Worm (Caenorhabditis elegans): ENCODE results near the gene dpy-27.

Gene dpy-27

DNA sequence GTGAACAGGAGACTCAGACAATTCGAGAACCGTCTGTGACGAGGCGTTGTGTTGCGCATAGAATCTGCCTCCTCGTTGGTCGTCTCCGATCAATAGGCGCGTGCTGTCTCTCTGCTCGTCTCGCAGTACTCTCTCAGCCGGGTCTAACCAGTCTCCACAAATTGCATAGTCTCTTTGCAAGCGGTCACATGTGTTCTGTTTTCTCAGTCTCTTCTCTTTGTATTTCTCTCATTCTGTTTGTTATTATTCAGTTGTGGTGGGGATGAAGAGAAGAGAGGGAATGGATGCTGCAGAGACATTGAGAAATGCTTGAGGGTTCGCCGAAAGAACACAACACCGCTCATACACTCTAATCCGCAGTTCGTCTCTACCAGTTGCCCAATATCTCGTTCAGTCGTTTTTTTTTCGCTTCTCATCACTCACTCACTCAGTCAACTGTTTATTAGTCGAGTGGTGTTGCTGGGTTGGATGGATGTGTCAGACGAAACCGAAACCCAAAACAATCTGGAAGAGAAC, 18.0 kb downstream of the dpy-27 start (continued):
- TF ChIP-seq pag-3 (tag; optimal IDR thresholded peaks at IDR 0.05; ENCODE audit: borderline replicate concordance), result no peak
- TF ChIP-seq rnt-1 (tag; optimal IDR thresholded peaks at IDR 0.05), result peak; percentile 96
- TF ChIP-seq ttx-3 (tag; optimal IDR thresholded peaks at IDR 0.05), result no peak
- TF ChIP-seq K09A11.1 (tag; optimal IDR thresholded peaks at IDR 0.05; ENCODE audit: insufficient read depth), result peak; percentile 71
- peak; percentile 92 for TF ChIP-seq ceh-31 (tag; optimal IDR thresholded peaks at IDR 0.05)
- no peak for TF ChIP-seq K02D7.2 (tag; optimal IDR thresholded peaks at IDR 0.05)
- TF ChIP-seq che-1 (tag; optimal IDR thresholded peaks at IDR 0.05), result no peak
- TF ChIP-seq ceh-22 (tag; optimal IDR thresholded peaks at IDR 0.05), result no peak
- no peak for TF ChIP-seq madf-2 (tag; optimal IDR thresholded peaks at IDR 0.05)
- TF ChIP-seq pha-2 (tag; optimal IDR thresholded peaks at IDR 0.05), result no peak
- no peak for TF ChIP-seq pha-4 (tag; optimal IDR thresholded peaks at IDR 0.05)
- TF ChIP-seq C38D4.7 (GFP tag; optimal IDR thresholded peaks at IDR 0.05), result no peak
- TF ChIP-seq unc-42 (tag; optimal IDR thresholded peaks at IDR 0.05), result peak; percentile 85
- TF ChIP-seq sox-2 (GFP tag; IDR thresholded peaks at IDR 0.05), result peak; percentile 38
- peak; percentile 53 for TF ChIP-seq sdc-2 (tag; optimal IDR thresholded peaks at IDR 0.05)
- peak; percentile 43 for TF ChIP-seq pat-9 (tag; optimal IDR thresholded peaks at IDR 0.05)
- no peak for TF ChIP-seq ceh-24 (tag; optimal IDR thresholded peaks at IDR 0.05)
- peak; percentile 30 for TF ChIP-seq ama-1 (optimal IDR thresholded peaks at IDR 0.05)
- TF ChIP-seq lim-6 (tag; optimal IDR thresholded peaks at IDR 0.05), result peak; percentile 37
- no peak for TF ChIP-seq ztf-16 (tag; optimal IDR thresholded peaks at IDR 0.05)
- no peak for TF ChIP-seq nhr-11 (tag; optimal IDR thresholded peaks at IDR 0.05)
- TF ChIP-seq C08G9.2 (tag; optimal IDR thresholded peaks at IDR 0.05), result peak; percentile 41
- peak; percentile 62 for TF ChIP-seq unc-86 (tag; optimal IDR thresholded peaks at IDR 0.05)
- TF ChIP-seq zip-5 (tag; optimal IDR thresholded peaks at IDR 0.05), result no peak
- peak; percentile 79 for TF ChIP-seq ceh-2 (tag; optimal IDR thresholded peaks at IDR 0.05)
- TF ChIP-seq ceh-18 (tag; optimal IDR thresholded peaks at IDR 0.05), result peak; percentile 96

DNA sequence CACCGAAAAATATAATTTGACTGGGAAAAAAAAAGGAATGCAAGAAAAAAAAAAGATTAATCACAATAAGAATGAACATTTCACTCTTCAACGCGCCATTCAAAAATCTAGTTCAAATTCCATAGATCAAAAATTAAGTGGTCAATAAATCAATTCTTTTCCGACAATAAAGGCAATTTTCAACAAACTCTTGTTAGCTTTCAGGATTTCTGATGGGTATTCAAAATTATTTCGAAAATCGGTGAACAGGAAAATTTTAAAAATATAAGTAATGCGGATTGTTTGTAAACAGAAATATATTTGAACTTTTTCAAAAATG, 18.6 kb downstream of the dpy-27 start:
- TF ChIP-seq K02D7.2 (tag; optimal IDR thresholded peaks at IDR 0.05) (no peak), mec-3 (tag; optimal IDR thresholded peaks at IDR 0.05; ENCODE audit: borderline replicate concordance) (no peak), pros-1 (tag; optimal IDR thresholded peaks at IDR 0.05) (no peak), sox-2 (GFP tag; IDR thresholded peaks at IDR 0.05) (no peak), elt-4 (tag; optimal IDR thresholded peaks at IDR 0.05) (no peak), ama-1 (optimal IDR thresholded peaks at IDR 0.05) (no peak), ceh-6 (GFP tag; optimal IDR thresholded peaks at IDR 0.05) (no peak), hlh-6 (tag; optimal IDR thresholded peaks at IDR 0.05) (no peak), dmd-4 (tag; optimal IDR thresholded peaks at IDR 0.05; ENCODE audit: borderline replicate concordance) (no peak), K09A11.1 (tag; optimal IDR thresholded peaks at IDR 0.05; ENCODE audit: insufficient read depth) (no peak), nhr-11 (tag; optimal IDR thresholded peaks at IDR 0.05) (no peak), ets-4 (tag; optimal IDR thresholded peaks at IDR 0.05) (no peak), zip-5 (tag; optimal IDR thresholded peaks at IDR 0.05) (no peak), lin-11 (tag; optimal IDR thresholded peaks at IDR 0.05) (no peak), madf-2 (tag; optimal IDR thresholded peaks at IDR 0.05) (no peak), unc-3 (GFP tag; conservative IDR thresholded peaks at IDR 0.05) (no peak), unc-3 (tag; optimal IDR thresholded peaks at IDR 0.05) (no peak)

DNA sequence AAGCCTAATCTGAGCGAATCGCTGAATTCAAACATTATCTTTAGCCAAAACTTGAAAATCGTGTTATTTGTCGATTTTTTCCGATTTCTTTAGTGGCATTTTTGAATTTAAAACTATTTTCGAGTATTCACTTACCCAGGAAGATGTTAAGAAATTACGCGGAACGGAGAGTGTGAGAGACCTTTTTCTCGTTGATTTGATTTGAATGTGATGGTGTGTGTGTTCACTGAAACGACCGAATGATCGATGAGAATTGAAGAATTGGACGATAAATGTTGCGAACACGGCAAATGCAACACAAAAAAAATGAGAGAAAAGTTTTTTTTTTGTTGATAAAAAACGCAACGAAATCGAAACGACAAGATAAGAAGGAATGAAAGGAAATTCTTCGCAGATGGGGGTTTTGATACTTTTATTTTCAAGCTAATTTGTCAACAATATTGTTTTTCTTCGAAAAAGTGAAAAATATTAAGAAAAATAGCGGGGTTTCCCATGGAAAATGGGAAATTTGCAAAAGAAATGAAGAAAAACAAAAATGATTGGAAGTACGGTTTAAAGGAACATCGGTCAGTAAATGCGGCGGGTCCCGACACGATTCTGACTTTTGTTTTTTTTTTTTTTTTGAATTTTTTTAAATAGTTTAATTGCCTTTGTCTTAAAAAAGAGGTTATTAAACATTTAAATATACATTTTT, 19.1 kb downstream of the dpy-27 start, which contains the start of gene mtm-3:
mtm-3 (minus strand) TSS at position 228 of the 694 bp plus-strand sequence.
- TF ChIP-seq ahr-1 (tag; optimal IDR thresholded peaks at IDR 0.05), result no peak
- TF ChIP-seq F13H6.1 (tag; optimal IDR thresholded peaks at IDR 0.05), result no peak
- TF ChIP-seq ceh-45 (GFP tag; IDR thresholded peaks at IDR 0.05), result no peak
- TF ChIP-seq hlh-15 (tag; optimal IDR thresholded peaks at IDR 0.05), result no peak
